Fruit fly (Drosophila melanogaster) ovary, adult (tissue): Measurements from ENCODE around the gene Apc2.

ENCODE experiments used
- CG17801 ChIP-seq: fragments of 200-800 bp; optimal IDR thresholded peaks from 2 replicates; lab custom pipeline; 2019; ENCODE audit warnings: missing biosample characterization, mild to moderate bottlenecking, missing genetic modification characterization, moderate library complexity; ENCODE audit not compliant: partially characterized antibody

The Apc2 gene

DNA sequence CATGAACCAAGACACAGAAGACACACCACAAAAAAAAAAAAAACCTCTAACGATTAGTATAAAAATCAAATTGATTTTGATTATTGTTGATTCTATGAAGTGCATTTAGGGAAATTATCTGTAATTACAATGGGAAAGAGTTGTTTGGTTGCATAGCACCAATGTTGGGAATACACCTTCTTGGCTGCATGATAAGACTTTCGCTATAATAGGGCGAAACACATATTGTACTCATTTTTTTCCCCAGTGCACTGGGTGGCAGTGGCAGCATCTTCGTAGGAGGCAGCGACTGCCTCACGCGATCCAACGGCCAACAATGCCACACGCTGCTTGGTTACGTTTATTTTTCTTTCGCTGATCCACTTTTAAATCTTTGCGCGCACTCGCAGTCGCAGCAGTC, 40.3 kb downstream of the Apc2 start:
- no peak for TF ChIP-seq CG17801 (GFP tag; lab: Kevin White, UChicago)

DNA sequence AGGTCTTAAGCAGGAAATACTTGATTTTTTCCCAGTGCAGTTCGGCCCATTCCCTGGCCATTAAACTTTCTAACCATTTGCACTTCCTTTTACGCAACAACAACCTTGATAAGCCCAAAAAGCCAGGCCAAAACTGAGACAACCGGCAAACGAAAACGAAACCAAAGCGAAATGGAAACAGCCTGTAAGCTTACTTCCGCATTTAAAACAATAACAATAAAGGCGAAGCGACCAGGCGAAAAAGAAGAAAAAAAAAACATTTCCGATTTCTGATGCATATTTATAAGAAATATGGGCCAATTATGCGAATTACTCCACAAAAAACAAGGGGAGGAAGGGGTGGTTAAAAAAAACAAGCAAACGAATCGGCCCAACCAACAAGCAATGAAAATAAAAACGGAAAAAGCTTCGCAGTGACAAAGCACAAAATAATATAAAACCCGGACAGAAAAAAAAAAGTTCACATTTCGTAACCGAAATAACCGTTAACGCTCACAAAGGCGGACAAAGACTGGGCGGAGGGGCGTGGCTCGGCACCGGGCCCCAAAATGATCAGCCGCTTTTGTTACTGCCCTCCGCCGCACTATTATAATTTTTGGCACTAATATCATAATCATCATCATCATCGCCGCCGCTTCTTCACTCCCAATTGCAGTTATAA, 41.6 kb downstream of the Apc2 start:
- peak; percentile 18 for TF ChIP-seq CG17801 (GFP tag; lab: Kevin White, UChicago)

- TF ChIP-seq CG17801 (GFP tag; lab: Kevin White, UChicago): no peak
Measured at dm6 chr3R:24205935-24206334, 42.2 kb downstream of the Apc2 start.

- TF ChIP-seq CG17801 (GFP tag; lab: Kevin White, UChicago): no peak
Measured at dm6 chr3R:24206341-24207114, 42.8 kb downstream of the Apc2 start.

DNA sequence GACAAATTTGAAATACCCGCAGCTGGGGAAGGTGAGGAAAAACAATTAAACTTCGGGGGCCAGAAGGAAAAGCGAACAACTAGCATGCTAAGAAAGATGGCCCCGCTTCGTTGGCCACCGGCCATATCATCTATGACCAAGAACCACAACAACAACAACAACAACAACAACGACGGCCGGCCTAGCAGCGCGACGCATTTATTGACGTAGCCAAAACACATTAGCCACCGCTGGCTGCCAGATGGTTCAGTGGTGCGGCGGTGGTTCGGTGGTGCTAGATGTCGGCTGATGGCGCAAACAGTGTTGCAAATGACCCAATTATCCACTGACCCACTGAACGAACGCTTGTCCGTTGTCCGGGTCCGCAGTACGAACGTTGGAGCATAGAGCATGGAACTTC, 49.9 kb downstream of the Apc2 start:
- no peak for TF ChIP-seq CG17801 (GFP tag; lab: Kevin White, UChicago)

DNA sequence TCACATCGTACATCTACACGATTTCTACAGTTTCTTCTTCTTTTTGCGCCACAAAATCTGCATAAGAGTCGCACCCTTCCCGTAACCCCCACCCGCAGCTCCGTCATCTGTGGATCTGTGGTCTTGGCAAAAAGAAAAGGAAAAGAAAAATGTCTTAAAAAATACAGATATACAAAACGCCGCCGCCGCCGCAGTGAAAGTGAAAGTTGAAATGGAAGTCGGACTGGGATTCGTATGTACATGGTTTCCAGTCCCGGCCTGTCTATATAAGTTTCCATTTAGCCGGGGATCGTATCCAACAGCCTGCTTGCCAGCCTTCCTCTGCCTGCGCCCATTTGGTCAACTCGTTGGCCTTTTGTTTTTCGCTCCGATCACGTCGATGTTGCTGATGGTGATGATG, 52.3 kb downstream of the Apc2 start:
- no peak for TF ChIP-seq CG17801 (GFP tag; lab: Kevin White, UChicago)
